Fruit fly (Drosophila melanogaster): ENCODE measurements around the gene CG42816.

CG42816 gene

dm6 chr3L:17763987-17764386, 33.4 kb downstream of the CG42816 start, which contains the start of the genes Adgf-A and Adgf-A2:
Gene Adgf-A, minus strand, starts transcription at chr3L:17764158.
Gene Adgf-A2, minus strand, starts transcription at chr3L:17764158.
- no peak for TF ChIP-seq dsf (GFP tag; optimal IDR thresholded peaks at IDR 0.05; ENCODE audit: borderline replicate concordance)

DNA sequence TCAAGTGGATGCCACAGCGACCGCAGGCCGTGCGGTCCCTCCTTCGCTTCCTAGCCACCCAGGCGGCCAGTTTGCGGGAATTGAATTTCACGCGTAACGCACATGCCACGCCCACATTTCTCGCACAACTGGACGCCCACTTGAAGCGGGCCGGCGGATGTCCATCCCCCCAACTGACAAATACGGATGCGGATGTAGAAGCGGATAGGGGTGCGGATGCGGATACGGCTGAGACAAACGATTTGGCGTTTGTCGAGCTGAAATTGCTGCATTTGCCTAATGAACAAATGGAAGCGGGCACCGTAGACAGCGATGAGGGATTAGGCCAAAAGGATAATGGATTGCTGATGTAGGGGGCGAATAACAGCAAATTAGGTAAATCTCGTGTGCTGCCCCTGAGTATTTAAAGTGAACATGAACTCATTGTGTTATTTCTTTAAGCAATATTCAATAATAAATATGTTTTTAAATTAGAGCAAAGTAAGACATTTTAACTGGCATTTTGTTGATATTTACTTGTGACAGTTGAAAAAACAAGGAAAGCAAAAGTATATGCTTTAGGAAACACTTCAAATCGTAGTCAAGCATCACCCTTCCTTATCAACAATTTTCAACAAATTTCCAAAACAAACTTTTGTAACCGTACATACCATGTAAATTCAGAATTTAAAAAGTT, 38.2 kb downstream of the CG42816 start, which contains the start of gene CG32181:
CG32181 (plus strand) TSS at position 626 of the 676 bp plus-strand sequence.
- TF ChIP-seq dmrt93B (GFP tag; optimal IDR thresholded peaks at IDR 0.05) (no peak), brk (GFP tag; optimal IDR thresholded peaks at IDR 0.05) (no peak), foxo (GFP tag; optimal IDR thresholded peaks at IDR 0.05) (no peak), Sp1 (GFP tag; optimal IDR thresholded peaks at IDR 0.05) (no peak), Hr83 (GFP tag; optimal IDR thresholded peaks at IDR 0.05; ENCODE audit: poor library complexity, severe bottlenecking) (no peak), Mio (GFP tag; optimal IDR thresholded peaks at IDR 0.05) (no peak), rgr (GFP tag; optimal IDR thresholded peaks at IDR 0.05) (no peak), pan (optimal IDR thresholded peaks at IDR 0.05) (no peak), OdsH (GFP tag; optimal IDR thresholded peaks at IDR 0.05) (no peak), GATAd (GFP tag; optimal IDR thresholded peaks at IDR 0.05) (no peak), ey (GFP tag; optimal IDR thresholded peaks at IDR 0.05) (no peak), sv (GFP tag; optimal IDR thresholded peaks at IDR 0.05) (no peak), dl (GFP tag; optimal IDR thresholded peaks at IDR 0.05; ENCODE audit: insufficient read depth in 1 of 2, partially characterized antibody in 2 of 2) (no peak), fru (GFP tag; optimal IDR thresholded peaks at IDR 0.05) (no peak), woc (GFP tag; optimal IDR thresholded peaks at IDR 0.05) (no peak), jim (GFP tag; optimal IDR thresholded peaks at IDR 0.05) (no peak), psq (GFP tag; optimal IDR thresholded peaks at IDR 0.05) (no peak), Abd-B (GFP tag; optimal IDR thresholded peaks at IDR 0.05) (no peak)

- TF ChIP-seq Hr83 (GFP tag; optimal IDR thresholded peaks at IDR 0.05; ENCODE audit: poor library complexity, severe bottlenecking) (no peak), Dif (GFP tag; optimal IDR thresholded peaks at IDR 0.05; ENCODE audit: partially characterized antibody) (no peak), foxo (GFP tag; optimal IDR thresholded peaks at IDR 0.05) (no peak), CG32264 (GFP tag; optimal IDR thresholded peaks at IDR 0.05) (no peak), rgr (GFP tag; optimal IDR thresholded peaks at IDR 0.05) (no peak), HLH106 (tag; optimal IDR thresholded peaks at IDR 0.05) (no peak), GATAd (GFP tag; optimal IDR thresholded peaks at IDR 0.05) (no peak), pan (optimal IDR thresholded peaks at IDR 0.05) (no peak), dmrt93B (GFP tag; optimal IDR thresholded peaks at IDR 0.05) (no peak), sv (GFP tag; optimal IDR thresholded peaks at IDR 0.05) (no peak), dsf (GFP tag; optimal IDR thresholded peaks at IDR 0.05; ENCODE audit: borderline replicate concordance) (no peak), OdsH (GFP tag; optimal IDR thresholded peaks at IDR 0.05) (no peak), Jra (GFP tag; optimal IDR thresholded peaks at IDR 0.05) (no peak), lola (GFP tag; optimal IDR thresholded peaks at IDR 0.05) (no peak)
Measured at dm6 chr3L:17758084-17758211, 39.4 kb downstream of the CG42816 start, which contains the start of gene CG32182. Gene CG32182, plus strand, starts transcription at chr3L:17758112.

DNA sequence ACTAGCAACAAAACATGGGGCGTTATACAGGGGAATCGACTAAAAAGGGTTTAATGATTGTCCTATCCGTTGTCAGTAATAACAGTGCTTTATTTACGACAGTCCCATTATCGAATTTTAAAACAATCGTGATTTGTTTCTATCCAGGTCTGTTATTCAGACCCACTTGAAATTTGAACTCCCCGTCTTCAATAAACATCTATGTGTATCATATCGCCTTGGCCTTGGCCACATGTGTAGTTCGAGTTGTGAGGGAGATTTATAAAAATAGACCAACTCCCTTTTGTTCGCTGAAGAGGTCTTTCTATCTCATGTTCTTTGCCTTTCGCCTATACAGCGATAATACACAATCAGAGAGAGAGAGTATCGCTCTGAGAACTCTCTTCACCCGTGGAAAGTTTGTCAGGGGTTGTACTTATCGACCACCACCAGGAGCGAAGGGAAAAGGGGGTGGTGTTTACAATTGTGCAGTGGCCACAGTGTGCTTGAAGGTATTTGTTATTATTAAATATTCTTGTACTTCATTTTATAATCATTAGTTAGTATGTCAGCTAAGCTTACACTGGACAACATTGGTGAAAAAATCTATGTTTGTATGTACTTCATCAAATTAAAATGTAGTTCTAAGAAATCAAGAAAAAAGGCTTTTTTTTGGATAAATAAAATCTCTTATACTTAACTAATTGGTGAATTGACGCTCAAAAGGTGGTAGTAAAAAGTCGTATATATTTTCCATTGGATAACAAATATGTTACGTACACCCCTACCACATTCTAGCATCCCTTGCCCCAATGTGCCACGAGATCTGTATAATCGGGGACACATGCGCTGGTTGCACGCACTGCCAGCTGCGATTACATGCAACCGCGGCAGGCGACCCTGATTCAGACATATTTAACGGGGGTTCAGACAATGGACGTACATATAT, 40.0 kb downstream of the CG42816 start:
- TF ChIP-seq ey (GFP tag; optimal IDR thresholded peaks at IDR 0.05) (peak; percentile 45), brk (GFP tag; optimal IDR thresholded peaks at IDR 0.05) (no peak), N (GFP tag; optimal IDR thresholded peaks at IDR 0.05) (no peak), HLH106 (tag; optimal IDR thresholded peaks at IDR 0.05) (peak; percentile 67), jim (GFP tag; optimal IDR thresholded peaks at IDR 0.05) (no peak), Hr83 (GFP tag; optimal IDR thresholded peaks at IDR 0.05; ENCODE audit: poor library complexity, severe bottlenecking) (no peak), sv (GFP tag; optimal IDR thresholded peaks at IDR 0.05) (peak; percentile 34), Dfd (GFP tag; optimal IDR thresholded peaks at IDR 0.05) (no peak), dmrt93B (GFP tag; optimal IDR thresholded peaks at IDR 0.05) (peak; percentile 57), lola (GFP tag; optimal IDR thresholded peaks at IDR 0.05) (no peak), sage (GFP tag; optimal IDR thresholded peaks at IDR 0.05) (no peak), CrebA (GFP tag; optimal IDR thresholded peaks at IDR 0.05; ENCODE audit: borderline replicate concordance) (no peak), Hr78 (GFP tag; optimal IDR thresholded peaks at IDR 0.05) (no peak), foxo (GFP tag; optimal IDR thresholded peaks at IDR 0.05) (peak in 1 of 2 experiments; percentile 76), Myc (optimal IDR thresholded peaks at IDR 0.05) (no peak), CG9705 (GFP tag; optimal IDR thresholded peaks at IDR 0.05) (peak; percentile 27), usp (GFP tag; optimal IDR thresholded peaks at IDR 0.05) (no peak), Dif (GFP tag; optimal IDR thresholded peaks at IDR 0.05; ENCODE audit: partially characterized antibody) (peak; percentile 43), Mio (GFP tag; optimal IDR thresholded peaks at IDR 0.05) (no peak), br (GFP tag; optimal IDR thresholded peaks at IDR 0.05) (peak; percentile 56), Rel (GFP tag; optimal IDR thresholded peaks at IDR 0.05) (no peak), Rel (tag; optimal IDR thresholded peaks at IDR 0.05) (no peak), GATAd (GFP tag; optimal IDR thresholded peaks at IDR 0.05) (no peak), Sp1 (GFP tag; optimal IDR thresholded peaks at IDR 0.05) (peak; percentile 67), woc (GFP tag; optimal IDR thresholded peaks at IDR 0.05) (peak; percentile 65), Vsx2 (GFP tag; optimal IDR thresholded peaks at IDR 0.05; ENCODE audit: partially characterized antibody) (no peak), fru (GFP tag; optimal IDR thresholded peaks at IDR 0.05) (peak; percentile 77), Abd-B (GFP tag; optimal IDR thresholded peaks at IDR 0.05) (no peak), psq (GFP tag; optimal IDR thresholded peaks at IDR 0.05) (peak; percentile 50), CG32264 (GFP tag; optimal IDR thresholded peaks at IDR 0.05) (peak; percentile 3), dsf (GFP tag; optimal IDR thresholded peaks at IDR 0.05; ENCODE audit: borderline replicate concordance) (no peak), h (GFP tag; optimal IDR thresholded peaks at IDR 0.05) (peak; percentile 73), Hnf4 (GFP tag; optimal IDR thresholded peaks at IDR 0.05) (peak; percentile 16), pan (optimal IDR thresholded peaks at IDR 0.05) (no peak)

All from whole organism, wandering third instar larva.